Worm (Caenorhabditis elegans): ENCODE measurements around the gene nhr-10.

Gene nhr-10

DNA sequence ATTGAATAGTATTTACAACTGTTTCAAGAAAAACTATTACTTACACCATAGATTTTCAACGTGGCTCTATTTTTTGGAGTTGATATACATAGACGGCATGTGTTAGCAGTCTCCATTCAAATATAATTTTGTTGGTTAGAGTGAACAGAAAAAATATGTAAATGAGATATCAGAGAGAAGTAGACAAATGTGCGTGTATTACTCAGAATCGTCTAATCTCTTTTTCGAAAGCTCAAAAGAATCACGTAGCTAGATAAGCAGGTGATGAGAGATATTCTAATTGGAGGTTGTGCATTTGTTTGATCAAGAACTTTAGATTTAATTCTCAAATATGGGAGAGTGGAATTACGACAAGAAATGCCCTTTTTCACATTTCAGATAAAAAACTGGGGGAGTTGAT, 24.7 kb downstream of the nhr-10 start, which contains the start of gene ZK418.10:
ZK418.10 (minus strand) TSS at position 148 of the 400 bp plus-strand sequence.
- TF ChIP-seq drap-1 (GFP tag; optimal IDR thresholded peaks at IDR 0.05) (no peak), nhr-28 (tag; optimal IDR thresholded peaks at IDR 0.05) (no peak), lin-32 (GFP tag; optimal IDR thresholded peaks at IDR 0.05) (no peak), lsy-2 (tag; optimal IDR thresholded peaks at IDR 0.05) (no peak), blmp-1 (tag; optimal IDR thresholded peaks at IDR 0.05) (no peak), M03D4.4 (tag; optimal IDR thresholded peaks at IDR 0.05) (no peak), ces-1 (GFP tag; optimal IDR thresholded peaks at IDR 0.05) (no peak), ceh-83 (GFP tag; optimal IDR thresholded peaks at IDR 0.05) (no peak), ceh-39 (tag; optimal IDR thresholded peaks at IDR 0.05) (no peak), elt-3 (tag; optimal IDR thresholded peaks at IDR 0.05) (no peak), ztf-11 (tag; optimal IDR thresholded peaks at IDR 0.05) (no peak), nhr-2 (tag; optimal IDR thresholded peaks at IDR 0.05) (no peak), pha-4 (tag; optimal IDR thresholded peaks at IDR 0.05) (no peak), flh-1 (GFP tag; optimal IDR thresholded peaks at IDR 0.05) (no peak), ceh-43 (GFP tag; optimal IDR thresholded peaks at IDR 0.05) (no peak), unc-62 (GFP tag; optimal IDR thresholded peaks at IDR 0.05) (no peak)

DNA sequence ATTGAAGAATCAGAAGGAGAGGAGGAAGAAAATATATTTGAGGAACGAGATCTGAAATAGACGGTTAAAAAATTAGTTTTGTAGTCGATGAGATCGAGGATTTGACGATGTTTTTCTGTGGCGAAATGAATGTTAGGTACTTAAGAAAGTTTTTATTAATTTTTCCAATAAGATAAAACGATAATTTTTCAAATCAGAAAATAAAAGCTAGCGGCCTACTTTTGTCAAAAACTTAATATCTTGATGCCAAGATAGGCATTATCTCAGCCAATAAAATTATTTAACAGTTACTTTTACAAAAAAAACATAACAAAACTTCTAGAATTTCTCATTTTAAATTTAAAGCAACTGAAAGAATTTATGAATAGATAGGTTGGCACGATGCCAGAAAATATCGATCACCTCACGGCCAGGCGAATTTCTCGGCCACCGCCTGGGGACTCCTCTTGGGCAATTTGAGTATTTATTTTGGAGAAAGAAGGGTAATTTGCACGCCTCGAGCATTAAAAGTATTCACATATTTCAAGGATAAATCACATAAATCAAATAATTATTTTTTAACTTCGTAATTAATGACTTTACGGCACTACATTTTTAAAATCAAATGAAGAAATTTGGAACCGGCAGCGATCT, 27.4 kb downstream of the nhr-10 start, which contains the start of gene fubl-2:
fubl-2 (minus strand) TSS at position 51 of the 633 bp plus-strand sequence.
- TF ChIP-seq nhr-237 (tag; optimal IDR thresholded peaks at IDR 0.05) (no peak), unc-39 (tag; optimal IDR thresholded peaks at IDR 0.05) (no peak), sem-2 (GFP tag; optimal IDR thresholded peaks at IDR 0.05) (no peak), zip-8 (tag; optimal IDR thresholded peaks at IDR 0.05) (no peak), ces-1 (GFP tag; optimal IDR thresholded peaks at IDR 0.05) (peak; percentile 4), ceh-39 (tag; optimal IDR thresholded peaks at IDR 0.05) (peak; percentile 80), mep-1 (tag; optimal IDR thresholded peaks at IDR 0.05) (peak; percentile 27)

DNA sequence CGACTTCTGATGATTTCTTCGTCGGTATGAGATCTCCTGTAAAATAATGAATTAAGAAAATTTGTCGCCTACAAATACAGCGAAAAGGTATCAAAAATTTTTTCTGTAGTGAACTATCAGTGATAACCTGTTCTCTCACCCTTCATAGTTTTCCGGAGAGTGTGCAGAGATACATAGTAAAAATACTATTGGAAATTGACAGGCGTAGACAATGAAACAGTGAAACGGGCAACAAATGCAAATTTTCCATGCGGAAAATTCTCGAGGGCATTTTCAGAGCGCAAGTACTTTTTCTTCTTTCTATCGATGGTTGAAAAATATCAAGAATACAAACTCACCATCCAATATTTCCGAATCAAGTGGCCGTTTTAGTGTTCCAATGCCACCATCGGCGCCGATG, 28.1 kb downstream of the nhr-10 start:
- TF ChIP-seq ceh-39 (tag; optimal IDR thresholded peaks at IDR 0.05) (no peak), tbx-8 (GFP tag; optimal IDR thresholded peaks at IDR 0.05) (no peak), sem-2 (GFP tag; optimal IDR thresholded peaks at IDR 0.05) (no peak), mab-5 (tag; optimal IDR thresholded peaks at IDR 0.05) (no peak), pha-4 (tag; optimal IDR thresholded peaks at IDR 0.05) (no peak), drap-1 (GFP tag; optimal IDR thresholded peaks at IDR 0.05) (no peak), blmp-1 (tag; optimal IDR thresholded peaks at IDR 0.05) (no peak), bed-3 (GFP tag; optimal IDR thresholded peaks at IDR 0.05) (no peak), ces-1 (GFP tag; optimal IDR thresholded peaks at IDR 0.05) (no peak), ceh-83 (GFP tag; optimal IDR thresholded peaks at IDR 0.05) (no peak), lsy-2 (tag; optimal IDR thresholded peaks at IDR 0.05) (no peak), mep-1 (tag; optimal IDR thresholded peaks at IDR 0.05) (no peak), zip-8 (tag; optimal IDR thresholded peaks at IDR 0.05) (no peak), flh-1 (GFP tag; optimal IDR thresholded peaks at IDR 0.05) (no peak)

DNA sequence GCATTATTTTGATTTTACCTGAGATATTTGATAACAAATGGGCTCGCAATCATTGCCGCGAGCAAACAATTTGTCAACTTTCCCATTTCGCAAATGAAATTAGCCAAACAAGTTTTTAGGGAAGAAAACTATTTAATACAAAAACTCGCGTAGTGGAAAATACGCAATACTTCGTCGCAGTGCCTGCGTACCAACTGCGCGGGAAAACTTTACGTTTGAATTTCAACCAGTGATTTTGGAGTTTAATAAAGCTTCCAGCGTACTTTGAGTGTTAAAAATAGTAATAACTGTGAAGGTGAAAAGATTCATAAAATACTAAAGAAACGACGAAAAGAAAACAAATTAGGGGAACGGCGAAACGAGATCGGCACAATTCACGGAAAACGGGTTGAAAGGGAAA, 30.3 kb downstream of the nhr-10 start, which contains the start of gene tofu-7:
tofu-7 (minus strand) TSS at position 111 of the 400 bp plus-strand sequence.
- no peak for TF ChIP-seq cnd-1 (tag; optimal IDR thresholded peaks at IDR 0.05)

DNA sequence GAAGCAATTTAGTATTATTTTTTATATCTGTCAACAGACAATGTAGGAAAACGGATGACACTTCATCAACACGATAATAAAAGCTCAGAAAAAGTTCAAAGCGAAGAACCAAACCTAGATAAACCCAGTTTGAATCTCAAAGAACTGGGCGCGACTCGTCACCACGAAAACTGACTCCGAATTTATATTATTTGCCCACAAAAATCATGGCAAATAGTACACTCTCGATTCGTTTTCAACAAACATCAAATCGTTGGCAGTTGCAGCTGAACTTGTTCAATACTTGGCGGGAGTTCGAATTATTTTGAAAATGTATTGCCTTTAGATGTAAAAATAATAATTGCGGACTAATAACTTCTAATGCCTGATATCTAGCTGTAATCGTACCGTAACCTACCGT, 32.1 kb downstream of the nhr-10 start:
- TF ChIP-seq elt-1 (tag; optimal IDR thresholded peaks at IDR 0.05; ENCODE audit: borderline replicate concordance, insufficient read depth) (no peak), ceh-43 (GFP tag; optimal IDR thresholded peaks at IDR 0.05) (no peak), snpc-4 (tag; optimal IDR thresholded peaks at IDR 0.05) (no peak), zip-8 (tag; optimal IDR thresholded peaks at IDR 0.05) (no peak)

DNA sequence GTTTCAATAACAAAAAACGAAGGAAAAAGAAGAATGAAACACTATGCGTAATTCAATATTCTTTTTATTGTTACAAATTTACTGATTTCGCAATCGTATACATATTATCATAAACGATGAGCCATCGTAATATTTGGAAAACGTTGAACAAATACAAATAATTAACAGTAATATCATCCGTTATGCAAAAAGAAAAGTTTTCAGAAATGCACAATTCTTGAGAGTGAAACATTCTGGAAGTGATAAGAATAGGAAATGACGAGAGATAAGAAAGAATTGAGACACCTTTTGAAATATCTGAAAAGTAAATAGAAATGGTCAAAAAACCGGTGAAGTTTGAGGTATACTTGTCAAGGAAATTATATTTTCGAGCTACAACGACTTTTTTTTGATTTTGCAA, 33.8 kb downstream of the nhr-10 start:
- TF ChIP-seq unc-62 (GFP tag; optimal IDR thresholded peaks at IDR 0.05) (no peak), elt-1 (tag; optimal IDR thresholded peaks at IDR 0.05; ENCODE audit: borderline replicate concordance, insufficient read depth) (no peak), sem-2 (GFP tag; optimal IDR thresholded peaks at IDR 0.05) (no peak), snpc-4 (tag; optimal IDR thresholded peaks at IDR 0.05) (no peak), unc-39 (tag; optimal IDR thresholded peaks at IDR 0.05) (no peak), nhr-28 (tag; optimal IDR thresholded peaks at IDR 0.05) (no peak), mep-1 (tag; optimal IDR thresholded peaks at IDR 0.05) (no peak)
